Worm (Caenorhabditis elegans) whole organism, young adult: ENCODE measurements around the gene droe-4.

ENCODE experiments used
- F10E7.11 ChIP-seq: sonication (generic microtip); optimal IDR thresholded peaks from 2 replicates; lab custom pipeline; 2017; ENCODE audit warnings: mild to moderate bottlenecking, missing genetic modification characterization, moderate library complexity, missing compliant biosample characterization
- bed-1 ChIP-seq: fragments of 200-800 bp; sonication (Bioruptor generic); IDR thresholded peaks from 2 replicates; pipeline ENCODE4 v1.3.6; 2022; ENCODE audit warnings: missing genetic modification reagents, missing genetic modification characterization, missing compliant biosample characterization
- lin-35 ChIP-seq, 3 experiments: fragments of 150-350 bp in 2 of 3; sonication (generic microtip) in 1 of 3; optimal IDR thresholded peaks; 2 replicates each; lab custom pipeline; 2014 to 2018; ENCODE audit warnings: missing biosample characterization in 3 of 3, missing genetic modification characterization in 3 of 3, missing genetic modification reagents in 3 of 3
- nhr-90 ChIP-seq: sonication (generic microtip); optimal IDR thresholded peaks from 2 replicates; lab custom pipeline; 2016; ENCODE audit warnings: missing genotype, mild to moderate bottlenecking, missing genetic modification characterization, missing compliant biosample characterization

DNA sequence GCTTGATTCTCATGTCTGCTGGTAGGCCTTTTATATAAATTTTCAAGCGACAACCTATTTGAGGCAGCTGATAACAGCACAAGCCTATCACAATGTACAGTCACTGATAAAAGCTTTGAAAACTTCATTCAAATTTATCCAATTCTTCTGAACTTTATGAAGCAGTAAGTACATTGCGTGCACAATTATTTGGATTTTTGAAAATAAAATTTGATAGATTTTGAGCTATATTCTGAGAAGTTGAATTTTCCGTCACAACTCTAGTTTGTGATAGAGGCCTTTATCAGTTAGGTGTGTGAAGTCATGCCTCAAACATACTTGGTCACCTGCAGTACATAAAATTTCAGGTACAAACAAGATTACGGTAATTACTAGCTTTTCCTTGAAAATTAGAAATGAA lies 26.2 kb downstream of the droe-4 start, which contains the start of the genes mtl-2 and T08G5.1:
- no peak for TF ChIP-seq lin-35 (GFP tag; optimal IDR thresholded peaks at IDR 0.05; lab: Kevin White, UChicago)
- no peak for TF ChIP-seq nhr-90 (tag; lab: Kevin White, UChicago)
- TF ChIP-seq F10E7.11 (tag; lab: Kevin White, UChicago) = no peak
- TF ChIP-seq bed-1 (GFP tag; lab: Robert Waterston, UW) = no peak
